Fruit fly (Drosophila melanogaster) whole organism, embryonic: Measurements from ENCODE around the gene CG11811.

Experiments used
- B-H2 ChIP-seq: fragments of 200-800 bp; sonication (Bioruptor generic); optimal IDR thresholded peaks from 2 replicates; lab custom pipeline; 2018; ENCODE audit warnings: missing biosample characterization, mild to moderate bottlenecking, missing genetic modification characterization
- Bteb2 ChIP-seq: fragments of 200-800 bp; sonication (Bioruptor generic); optimal IDR thresholded peaks from 2 replicates; lab custom pipeline; 2016; ENCODE audit warnings: missing biosample characterization, missing genetic modification characterization
- CG10267 ChIP-seq: fragments of 200-800 bp; sonication (Bioruptor generic); optimal IDR thresholded peaks from 2 replicates; lab custom pipeline; 2018; ENCODE audit warnings: missing biosample characterization, mild to moderate bottlenecking, missing genetic modification characterization, moderate library complexity
- CG12155 ChIP-seq: fragments of 200-800 bp; sonication (Bioruptor generic); optimal IDR thresholded peaks from 3 replicates; lab custom pipeline; 2016; ENCODE audit warnings: missing biosample characterization, missing genetic modification characterization
- CG15479 ChIP-seq: fragments of 200-800 bp; sonication (Bioruptor generic); optimal IDR thresholded peaks from 3 replicates; lab custom pipeline; 2019; ENCODE audit warnings: missing biosample characterization, mild to moderate bottlenecking, missing genetic modification characterization, moderate library complexity
- CG17829 ChIP-seq: fragments of 200-800 bp; optimal IDR thresholded peaks from 2 replicates; lab custom pipeline; 2019; ENCODE audit warnings: missing biosample characterization, mild to moderate bottlenecking, missing genetic modification characterization, moderate library complexity
- CG30020 ChIP-seq: fragments of 200-800 bp; optimal IDR thresholded peaks from 2 replicates; lab custom pipeline; 2019; ENCODE audit warnings: missing biosample characterization, mild to moderate bottlenecking, missing genetic modification characterization, moderate library complexity
- CG6765 ChIP-seq: fragments of 200-800 bp; sonication (Bioruptor generic); optimal IDR thresholded peaks from 3 replicates; lab custom pipeline; 2017; ENCODE audit warnings: missing biosample characterization, mild to moderate bottlenecking, missing genetic modification characterization
- CG7357 ChIP-seq: fragments of 200-800 bp; sonication (Bioruptor generic); IDR thresholded peaks from 3 replicates; pipeline ENCODE4 v1.3.6; 2022; ENCODE audit warnings: missing biosample characterization, missing genetic modification characterization
- CG7556 ChIP-seq: fragments of 200-800 bp; sonication (Bioruptor generic); optimal IDR thresholded peaks from 2 replicates; lab custom pipeline; 2017; ENCODE audit warnings: missing biosample characterization, mild to moderate bottlenecking, missing genetic modification characterization
- CG7839 ChIP-seq: fragments of 200-800 bp; sonication (Bioruptor generic); optimal IDR thresholded peaks from 3 replicates; lab custom pipeline; 2018; ENCODE audit warnings: missing biosample characterization, mild to moderate bottlenecking, missing genetic modification characterization, moderate library complexity
- CG8281 ChIP-seq: fragments of 200-800 bp; sonication (Bioruptor generic); optimal IDR thresholded peaks from 2 replicates; lab custom pipeline; 2018; ENCODE audit warnings: missing biosample characterization, mild to moderate bottlenecking, missing genetic modification characterization, moderate library complexity
- Dll ChIP-seq: fragments of 200-800 bp; sonication (Bioruptor generic); IDR thresholded peaks from 4 replicates; pipeline ENCODE4 v1.3.6; 2022; ENCODE audit warnings: missing biosample characterization, missing genetic modification characterization; ENCODE audit not compliant: partially characterized antibody
- H2.0 ChIP-seq: fragments of 200-800 bp; sonication (Bioruptor generic); IDR thresholded peaks from 2 replicates; pipeline ENCODE4 v1.3.6; 2022; ENCODE audit warnings: missing biosample characterization, missing genetic modification characterization
- HHEX ChIP-seq: fragments of 200-800 bp; sonication (Bioruptor generic); optimal IDR thresholded peaks from 3 replicates; lab custom pipeline; 2017; ENCODE audit warnings: missing biosample characterization, mild to moderate bottlenecking, missing genetic modification characterization, missing genetic modification reagents
- Hr51 ChIP-seq, 2 experiments: fragments of 200-800 bp; sonication (Bioruptor generic); optimal IDR thresholded peaks; 2 replicates in 1 of 2; 3 replicates in 1 of 2; lab custom pipeline; 2016 to 2018; ENCODE audit warnings: missing biosample characterization in 2 of 2, missing genetic modification characterization in 2 of 2, mild to moderate bottlenecking in 1 of 2, moderate library complexity in 1 of 2
- Kr ChIP-seq: fragments of 200-800 bp; sonication (Bioruptor generic); optimal IDR thresholded peaks from 2 replicates; lab custom pipeline; 2017; ENCODE audit warnings: missing biosample characterization, mild to moderate bottlenecking, missing genetic modification characterization
- Med ChIP-seq: fragments of 200-800 bp; sonication (Bioruptor generic); peaks from one replicate; lab custom pipeline; 2016; ENCODE audit warnings: missing biosample characterization, missing genetic modification characterization, mild to moderate bottlenecking, inconsistent platforms, moderate library complexity
- Oli ChIP-seq: fragments of 200-800 bp; sonication (Bioruptor generic); optimal IDR thresholded peaks from 2 replicates; lab custom pipeline; 2018; ENCODE audit warnings: missing biosample characterization, mild to moderate bottlenecking, missing genetic modification characterization, moderate library complexity
- Sox100B ChIP-seq: fragments of 200-800 bp; sonication (Bioruptor generic); optimal IDR thresholded peaks from 3 replicates; lab custom pipeline; 2018; ENCODE audit warnings: missing biosample characterization, mild to moderate bottlenecking, missing genetic modification characterization
- Sox102F ChIP-seq: fragments of 200-800 bp; sonication (Bioruptor generic); optimal IDR thresholded peaks from 2 replicates; lab custom pipeline; 2018; ENCODE audit warnings: missing biosample characterization, mild to moderate bottlenecking, missing genetic modification characterization, moderate library complexity
- Stat92E ChIP-seq, 3 experiments: fragments of >200 bp in 2 of 3; fragments of 200-800 bp in 1 of 3; sonication (Bioruptor generic) in 1 of 3; optimal IDR thresholded peaks; 2 replicates each; lab custom pipeline; 2017 to 2019; ENCODE audit warnings: missing biosample characterization in 3 of 3, missing genetic modification characterization in 3 of 3, mild to moderate bottlenecking in 1 of 3, moderate library complexity in 1 of 3
- Trl ChIP-seq, 3 experiments: fragments of >200 bp in 2 of 3; fragments of 200-800 bp in 1 of 3; sonication (Bioruptor generic) in 1 of 3; optimal IDR thresholded peaks; 2 replicates in 1 of 3; 3 replicates in 2 of 3; lab custom pipeline; 2016 to 2017; ENCODE audit warnings: missing biosample characterization in 1 of 3, missing genetic modification characterization in 1 of 3
- Xrp1 ChIP-seq: fragments of 200-800 bp; sonication (Bioruptor generic); IDR thresholded peaks from 2 replicates; pipeline ENCODE4 v1.3.6; 2022; ENCODE audit warnings: missing biosample characterization, missing genetic modification characterization
- bab2 ChIP-seq: fragments of 200-800 bp; sonication (Bioruptor generic); optimal IDR thresholded peaks from 2 replicates; lab custom pipeline; 2016; ENCODE audit warnings: missing biosample characterization, missing genetic modification characterization
- bsh ChIP-seq, 2 experiments: fragments of 200-800 bp; sonication (Bioruptor generic); optimal IDR thresholded peaks; 2 replicates each; lab custom pipeline; 2017 to 2018; ENCODE audit warnings: mild to moderate bottlenecking in 2 of 2, missing biosample characterization in 2 of 2, missing genetic modification characterization in 2 of 2, moderate library complexity in 1 of 2
- ci ChIP-seq: fragments of 200-800 bp; sonication (Bioruptor generic); IDR thresholded peaks from 3 replicates; pipeline ENCODE4 v1.3.6; 2022; ENCODE audit warnings: missing biosample characterization, missing genetic modification characterization
- crol ChIP-seq: fragments of 200-800 bp; sonication (Bioruptor generic); IDR thresholded peaks from 2 replicates; pipeline ENCODE4 v1.3.6; 2022; ENCODE audit warnings: missing biosample characterization, missing genetic modification characterization
- da ChIP-seq: fragments of 200-800 bp; sonication (Bioruptor generic); optimal IDR thresholded peaks from 2 replicates; lab custom pipeline; 2016; ENCODE audit warnings: missing biosample characterization, missing genetic modification characterization
- en ChIP-seq: fragments of 200-800 bp; sonication (Bioruptor generic); optimal IDR thresholded peaks from 2 replicates; lab custom pipeline; 2016; ENCODE audit warnings: missing biosample characterization, missing genetic modification characterization
- gem ChIP-seq: fragments of 200-800 bp; sonication (Bioruptor generic); optimal IDR thresholded peaks from 2 replicates; lab custom pipeline; 2019; ENCODE audit warnings: missing biosample characterization, mild to moderate bottlenecking, missing genetic modification characterization, moderate library complexity
- grau ChIP-seq: fragments of 200-800 bp; optimal IDR thresholded peaks from 3 replicates; lab custom pipeline; 2019; ENCODE audit warnings: missing biosample characterization, mild to moderate bottlenecking, missing genetic modification characterization, moderate library complexity
- kay ChIP-seq: fragments of 200-800 bp; sonication (Bioruptor generic); optimal IDR thresholded peaks from 2 replicates; lab custom pipeline; 2016; ENCODE audit warnings: missing biosample characterization, missing genetic modification characterization
- lola ChIP-seq, 3 experiments: fragments of >200 bp in 2 of 3; fragments of 200-800 bp in 1 of 3; sonication (Bioruptor generic) in 1 of 3; optimal IDR thresholded peaks; 2 replicates each; lab custom pipeline; 2017 to 2019; ENCODE audit warnings: missing biosample characterization in 3 of 3, missing genetic modification characterization in 3 of 3, mild to moderate bottlenecking in 1 of 3, moderate library complexity in 1 of 3
- lov ChIP-seq, 2 experiments: fragments of 200-800 bp in 1 of 2; fragments of >200 bp in 1 of 2; sonication (Bioruptor generic) in 1 of 2; IDR thresholded peaks in 1 of 2; optimal IDR thresholded peaks in 1 of 2; 2 replicates in 1 of 2; 3 replicates in 1 of 2; pipeline versions ENCODE4 v1.3.6 to Lab custom; 2017 to 2022; ENCODE audit warnings: missing biosample characterization in 1 of 2, missing genetic modification characterization in 1 of 2
- phol ChIP-seq: fragments of 200-800 bp; sonication (Bioruptor generic); optimal IDR thresholded peaks from 3 replicates; lab custom pipeline; 2018; ENCODE audit warnings: missing biosample characterization, mild to moderate bottlenecking, missing genetic modification characterization, moderate library complexity
- prd ChIP-seq, 3 experiments: fragments of >200 bp in 2 of 3; fragments of 200-800 bp in 1 of 3; sonication (Bioruptor generic) in 1 of 3; optimal IDR thresholded peaks in 2 of 3; IDR thresholded peaks in 1 of 3; 2 replicates in 2 of 3; 3 replicates in 1 of 3; pipeline versions ENCODE4 v1.3.6 to Lab custom; 2017 to 2022; ENCODE audit warnings: missing biosample characterization in 1 of 3, missing genetic modification characterization in 1 of 3
- psq ChIP-seq: fragments of 200-800 bp; sonication (Bioruptor generic); optimal IDR thresholded peaks from 2 replicates; lab custom pipeline; 2017; ENCODE audit warnings: missing biosample characterization, missing genetic modification characterization
- rib ChIP-seq: fragments of 200-800 bp; sonication (Bioruptor generic); IDR thresholded peaks from 2 replicates; pipeline ENCODE4 v1.3.6; 2022; ENCODE audit warnings: missing biosample characterization, missing genetic modification characterization
- sens ChIP-seq: fragments of 200-800 bp; sonication (Bioruptor generic); peaks from one replicate; lab custom pipeline; 2016; ENCODE audit warnings: missing biosample characterization, missing genetic modification characterization
- sqz ChIP-seq: fragments of 200-800 bp; sonication (Bioruptor generic); optimal IDR thresholded peaks from 3 replicates; lab custom pipeline; 2018; ENCODE audit warnings: missing biosample characterization, mild to moderate bottlenecking, missing genetic modification characterization
- tap ChIP-seq: fragments of 200-800 bp; optimal IDR thresholded peaks from 3 replicates; lab custom pipeline; 2019; ENCODE audit warnings: missing biosample characterization, mild to moderate bottlenecking, missing genetic modification characterization, moderate library complexity
- tll ChIP-seq, 2 experiments: fragments of 200-800 bp in 1 of 2; fragments of >200 bp in 1 of 2; sonication (Bioruptor generic) in 1 of 2; optimal IDR thresholded peaks; 2 replicates each; lab custom pipeline; 2017 to 2019; ENCODE audit warnings: missing biosample characterization in 2 of 2, missing genetic modification characterization in 2 of 2, mild to moderate bottlenecking in 1 of 2, moderate library complexity in 1 of 2
- twi ChIP-seq: fragments of 200-800 bp; optimal IDR thresholded peaks from 2 replicates; lab custom pipeline; 2019; ENCODE audit warnings: missing biosample characterization, mild to moderate bottlenecking, missing genetic modification characterization, moderate library complexity
- zen ChIP-seq: fragments of 200-800 bp; sonication (Bioruptor generic); optimal IDR thresholded peaks from 3 replicates; lab custom pipeline; 2018; ENCODE audit warnings: missing biosample characterization, mild to moderate bottlenecking, missing genetic modification characterization, moderate library complexity

CG11811 gene

DNA sequence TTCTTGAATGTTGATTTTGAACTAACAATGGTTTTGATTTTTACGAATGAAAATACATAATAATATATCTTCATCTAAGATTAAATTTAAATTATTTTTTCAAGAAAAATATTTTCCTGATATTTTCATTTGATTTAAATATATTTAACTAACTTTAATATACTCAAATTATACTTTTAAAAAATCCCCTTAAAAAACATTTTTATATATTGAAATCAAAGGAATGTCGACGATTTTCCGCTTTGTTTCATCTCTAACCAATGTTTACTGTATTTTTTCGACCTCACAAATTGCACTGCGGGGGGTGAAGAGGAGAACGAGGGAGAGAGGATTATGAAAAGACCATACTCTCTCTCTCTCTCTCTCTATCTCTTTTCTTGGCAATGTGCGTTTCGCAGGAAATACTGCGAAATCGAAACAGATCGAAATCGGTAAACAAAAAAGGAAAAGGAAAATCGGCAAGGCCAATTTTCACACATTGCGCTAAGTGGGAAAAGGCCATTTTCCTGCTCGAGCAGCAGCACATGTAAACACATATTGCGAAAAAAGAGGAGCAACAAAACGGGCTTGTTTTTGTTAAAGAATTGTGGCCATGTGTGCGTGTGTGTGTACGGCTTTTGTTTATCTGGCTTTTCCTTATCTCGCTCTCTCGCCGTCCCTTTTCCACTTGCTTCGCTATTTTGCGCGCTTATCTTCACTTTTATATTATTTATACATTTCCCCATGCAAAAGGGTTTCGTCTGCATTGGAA, 30.7 kb upstream of the CG11811 start:
- TF ChIP-seq tap (tag; lab: Kevin White, UChicago) (peak; percentile 32), Stat92E (GFP tag; optimal IDR thresholded peaks at IDR 0.05; lab: Kevin White, UChicago) (peak in 1 of 3 experiments; percentile 77), lola (GFP tag; optimal IDR thresholded peaks at IDR 0.05; lab: Kevin White, UChicago) (peak in 1 of 3 experiments; percentile 42), bsh (GFP tag; optimal IDR thresholded peaks at IDR 0.05; lab: Kevin White, UChicago) (peak in 1 of 2 experiments; percentile 4), Sox102F (GFP tag; lab: Kevin White, UChicago) (peak; percentile 25), rib (GFP tag; lab: Robert Waterston, UW) (peak; percentile 13; the same call in 1 of the 2 replicates), ci (peak; percentile 27; the same call in 1 of the 3 replicates), gem (tag; lab: Kevin White, UChicago) (peak; percentile 52), da (no peak), crol (GFP tag; lab: Robert Waterston, UW) (peak; percentile 87), zen (tag; lab: Kevin White, UChicago) (peak; percentile 38), Hr51 (GFP tag; optimal IDR thresholded peaks at IDR 0.05; lab: Kevin White, UChicago) (peak in 1 of 2 experiments; percentile 40), en (GFP tag; lab: Kevin White, UChicago) (no peak), prd (optimal IDR thresholded peaks at IDR 0.05; lab: Kevin White, UChicago) (no peak), prd (GFP tag; IDR thresholded peaks at IDR 0.05; lab: Robert Waterston, UW) (0 out of 3 replicates have a peak, but pooled peaks have one; percentile 21), phol (tag; lab: Kevin White, UChicago) (peak; percentile 32), CG7839 (tag; lab: Kevin White, UChicago) (peak; percentile 23), sqz (no peak), CG15479 (peak; percentile 96), kay (GFP tag; lab: Kevin White, UChicago) (no peak), Sox100B (GFP tag; lab: Kevin White, UChicago) (peak; percentile 23), grau (tag; lab: Kevin White, UChicago) (peak; percentile 92), lov (optimal IDR thresholded peaks at IDR 0.05; lab: Kevin White, UChicago) (no peak), lov (GFP tag; IDR thresholded peaks at IDR 0.05; lab: Robert Waterston, UW) (0 out of 3 replicates have a peak, but pooled peaks have one; percentile 13), H2.0 (GFP tag; lab: Robert Waterston, UW) (no peak), CG8281 (no peak), twi (tag; lab: Kevin White, UChicago) (peak; percentile 64), Med (GFP tag; lab: Kevin White, UChicago) (peak; percentile 57), CG30020 (no peak), CG17829 (tag; lab: Kevin White, UChicago) (peak; percentile 10), Oli (tag; lab: Kevin White, UChicago) (peak; percentile 7), CG6765 (GFP tag; lab: Kevin White, UChicago) (no peak), bab2 (GFP tag; lab: Kevin White, UChicago) (no peak), Xrp1 (GFP tag; lab: Robert Waterston, UW) (peak; percentile 39; the same call in 1 of the 2 replicates), psq (GFP tag; lab: Kevin White, UChicago) (no peak), CG7357 (GFP tag; lab: Robert Waterston, UW) (no peak), Trl (optimal IDR thresholded peaks at IDR 0.05; lab: Kevin White, UChicago) (peak; percentile 46 to 51), Trl (GFP tag; optimal IDR thresholded peaks at IDR 0.05; lab: Kevin White, UChicago) (no peak), tll (GFP tag; optimal IDR thresholded peaks at IDR 0.05; lab: Kevin White, UChicago) (peak in 1 of 2 experiments; percentile 15), CG7556 (GFP tag; lab: Kevin White, UChicago) (no peak), CG10267 (tag; lab: Kevin White, UChicago) (peak; percentile 11), sens (GFP tag; lab: Kevin White, UChicago) (peak; percentile 31), Bteb2 (no peak), HHEX (GFP tag; lab: Kevin White, UChicago) (no peak), CG12155 (GFP tag; lab: Kevin White, UChicago) (no peak), Kr (GFP tag; lab: Kevin White, UChicago) (peak; percentile 37), B-H2 (GFP tag; lab: Kevin White, UChicago) (no peak), Dll (GFP tag; lab: Robert Waterston, UW) (no peak)
